Worm (Caenorhabditis elegans): ENCODE measurements around the gene phat-5.

ce11 chrV:4169658-4170057, 47.3 kb upstream of the phat-5 start:
- no peak for TF ChIP-seq ref-1 (GFP tag; conservative IDR thresholded peaks at IDR 0.05)
- no peak for TF ChIP-seq T22C8.4 (GFP tag; IDR thresholded peaks at IDR 0.05)
